ENCODE assay signal across 2 worm cellular contexts in genomic region chrV:16756166-16756565, ce11.
TF ChIP-seq lines count a peak whose summit lies in the region.

No protein-coding gene starts in this region.

TF ChIP-seq in whole organism, L3 larva, 47 proteins besides CTCF, POLR2A, EP300 and RAD21:
- TF ChIP-seq jun-1 (tag; optimal IDR thresholded peaks at IDR 0.05; lab: Kevin White, UChicago) (no peak), ceh-9 (tag; optimal IDR thresholded peaks at IDR 0.05; lab: Kevin White, UChicago) (no peak), mml-1 (tag; optimal IDR thresholded peaks at IDR 0.05; lab: Kevin White, UChicago) (no peak), elt-2 (tag; optimal IDR thresholded peaks at IDR 0.05; lab: Kevin White, UChicago) (no peak), nfya-1 (tag; optimal IDR thresholded peaks at IDR 0.05; lab: Kevin White, UChicago; ENCODE audit: insufficient read depth) (peak; percentile 75), eor-1 (tag; optimal IDR thresholded peaks at IDR 0.05; lab: Kevin White, UChicago) (no peak)

TF ChIP-seq in whole organism, late embryonic, 69 proteins besides CTCF, POLR2A, EP300 and RAD21:
- TF ChIP-seq elt-2 (tag; optimal IDR thresholded peaks at IDR 0.05; lab: Kevin White, UChicago) (no peak), nfya-1 (tag; optimal IDR thresholded peaks at IDR 0.05; lab: Kevin White, UChicago) (peak; percentile 71), unc-55 (GFP tag; optimal IDR thresholded peaks at IDR 0.05; lab: Kevin White, UChicago) (no peak)

Comparison
In these comparisons a context has a peak if more than half of its experiments do, and no peak if none do; other contexts are left out.
1. Of the 9 proteins assayed by ChIP-seq in both whole organism, late embryonic and whole organism, L3 larva: peak only in whole organism, late embryonic: none; only in whole organism, L3 larva: none; in both: nfya-1; in neither: 8.